Worm (Caenorhabditis elegans) whole organism, L1 larva: Measurements from ENCODE around the gene nkat-3.
A peak's percentile ranks its signal among the peaks of the same experiment; 100 is the strongest.

ENCODE experiments used
- ces-1 ChIP-seq: fragments of 150-350 bp; optimal IDR thresholded peaks from 2 replicates; lab custom pipeline; 2014; ENCODE audit warnings: missing biosample characterization, missing genetic modification reagents, missing genetic modification characterization
- efl-1 ChIP-seq, 4 experiments: fragments of 150-350 bp; optimal IDR thresholded peaks in 3 of 4; peaks in 1 of 4; 1 replicate in 1 of 4; 2 replicates in 3 of 4; lab custom pipeline; 2014; ENCODE audit warnings: missing biosample characterization in 2 of 4, missing genetic modification characterization in 2 of 4, missing genetic modification reagents in 2 of 4
- fkh-4 ChIP-seq: sonication (generic microtip); optimal IDR thresholded peaks from 2 replicates; lab custom pipeline; 2016; ENCODE audit warnings: missing compliant biosample characterization, missing genetic modification characterization, borderline replicate concordance
- lin-39 ChIP-seq: fragments of 150-350 bp; optimal IDR thresholded peaks from 2 replicates; lab custom pipeline; 2014; ENCODE audit warnings: missing biosample characterization, missing genetic modification reagents, missing genetic modification characterization
- mep-1 ChIP-seq: fragments of 150-350 bp; optimal IDR thresholded peaks from 2 replicates; lab custom pipeline; 2014; ENCODE audit warnings: missing biosample characterization, missing genetic modification characterization
- nhr-237 ChIP-seq: fragments of 150-350 bp; optimal IDR thresholded peaks from 2 replicates; lab custom pipeline; 2014; ENCODE audit warnings: missing biosample characterization, missing genetic modification characterization
- nhr-28 ChIP-seq: fragments of 150-350 bp; optimal IDR thresholded peaks from 2 replicates; lab custom pipeline; 2014; ENCODE audit warnings: missing biosample characterization, missing genetic modification characterization
- nhr-76 ChIP-seq: sonication (generic microtip); optimal IDR thresholded peaks from 2 replicates; lab custom pipeline; 2017; ENCODE audit warnings: missing biosample characterization, missing genetic modification characterization
- nhr-77 ChIP-seq: fragments of 150-350 bp; optimal IDR thresholded peaks from 2 replicates; lab custom pipeline; 2014; ENCODE audit warnings: missing biosample characterization, missing genetic modification characterization
- pag-3 ChIP-seq: sonication (generic microtip); optimal IDR thresholded peaks from 2 replicates; lab custom pipeline; 2017; ENCODE audit warnings: missing genetic modification characterization, mild to moderate bottlenecking, missing compliant biosample characterization, antibody characterized with exemption, borderline replicate concordance; ENCODE audit not compliant: insufficient read depth
- snpc-4 ChIP-seq: fragments of 150-350 bp; optimal IDR thresholded peaks from 2 replicates; lab custom pipeline; 2014; ENCODE audit warnings: missing biosample characterization, missing genetic modification characterization
- xbp-1 ChIP-seq: sonication (generic microtip); optimal IDR thresholded peaks from 2 replicates; lab custom pipeline; 2016; ENCODE audit warnings: missing genetic modification characterization, missing compliant biosample characterization
- zip-4 ChIP-seq: fragments of 200-800 bp; sonication (Bioruptor generic); optimal IDR thresholded peaks from 2 replicates; lab custom pipeline; 2018; ENCODE audit warnings: mild to moderate bottlenecking, missing genetic modification characterization, moderate library complexity, missing compliant biosample characterization
- ztf-11 ChIP-seq, 2 experiments: sonication (generic microtip); optimal IDR thresholded peaks; 2 replicates each; lab custom pipeline; 2016 to 2017; ENCODE audit warnings: missing genetic modification characterization in 2 of 2, missing biosample characterization in 1 of 2, missing compliant biosample characterization in 1 of 2

- TF ChIP-seq lin-39 (tag; lab: Kevin White, UChicago) (no peak), pag-3 (tag; lab: Kevin White, UChicago) (no peak), efl-1 (optimal IDR thresholded peaks at IDR 0.05; lab: Kevin White, UChicago) (no peak), efl-1 (GFP tag; optimal IDR thresholded peaks at IDR 0.05 in 1 of 2; lab: Kevin White, UChicago) (peak in 1 of 2 experiments; percentile 63), snpc-4 (tag; lab: Kevin White, UChicago) (no peak), nhr-76 (tag; lab: Kevin White, UChicago) (no peak), xbp-1 (no peak), nhr-28 (tag; lab: Kevin White, UChicago) (no peak), fkh-4 (no peak), mep-1 (tag; lab: Kevin White, UChicago) (no peak), zip-4 (no peak), nhr-237 (no peak), ces-1 (GFP tag; lab: Kevin White, UChicago) (no peak), nhr-77 (no peak), ztf-11 (tag; optimal IDR thresholded peaks at IDR 0.05; lab: Kevin White, UChicago) (no peak)
Measured at ce11 chrX:15407631-15408030, 33.9 kb upstream of the nkat-3 start, which contains the start of gene psa-3.
